Fruit fly (Drosophila melanogaster): Measurements from ENCODE around the gene Mi-2.

Mi-2 gene

dm6 chr3L:19845047-19845906, 64.7 kb downstream of the Mi-2 start, which contains the start of gene Papss (continued):
- TF ChIP-seq bowl (GFP tag; IDR thresholded peaks at IDR 0.05): no peak
- TF ChIP-seq tio (GFP tag; optimal IDR thresholded peaks at IDR 0.05): no peak
- no peak for TF ChIP-seq dati (GFP tag; IDR thresholded peaks at IDR 0.05)
- peak; percentile 77 to 94 for TF ChIP-seq crp (GFP tag; optimal IDR thresholded peaks at IDR 0.05)
- TF ChIP-seq crol (GFP tag; IDR thresholded peaks at IDR 0.05): no peak
- TF ChIP-seq ash1 (GFP tag; optimal IDR thresholded peaks at IDR 0.05): peak; percentile 47
- TF ChIP-seq CG8290 (GFP tag; optimal IDR thresholded peaks at IDR 0.05): no peak
- TF ChIP-seq CG8290 (tag; optimal IDR thresholded peaks at IDR 0.05): no peak
- peak; percentile 82 for TF ChIP-seq CG2129 (GFP tag; IDR thresholded peaks at IDR 0.05; ENCODE audit: partially characterized antibody)
- no peak for TF ChIP-seq Optix (GFP tag; IDR thresholded peaks at IDR 0.05)
- TF ChIP-seq CG16813 (GFP tag; IDR thresholded peaks at IDR 0.05; ENCODE audit: partially characterized antibody): peak; percentile 81
- TF ChIP-seq Gug (GFP tag; IDR thresholded peaks at IDR 0.05): 0 out of 4 replicates have a peak, but pooled peaks have one; percentile 26
- TF ChIP-seq phol (tag; optimal IDR thresholded peaks at IDR 0.05): peak; percentile 40
- no peak for TF ChIP-seq klu (GFP tag; IDR thresholded peaks at IDR 0.05)
- peak; percentile 71 for TF ChIP-seq Fer1 (GFP tag; optimal IDR thresholded peaks at IDR 0.05)
- TF ChIP-seq zen (tag; optimal IDR thresholded peaks at IDR 0.05): peak; percentile 41
- no peak for TF ChIP-seq scrt (GFP tag; optimal IDR thresholded peaks at IDR 0.05)
- no peak for TF ChIP-seq CG8388 (GFP tag; optimal IDR thresholded peaks at IDR 0.05)
- TF ChIP-seq CG3065 (GFP tag; optimal IDR thresholded peaks at IDR 0.05): no peak
- TF ChIP-seq CG10565 (GFP tag; optimal IDR thresholded peaks at IDR 0.05): no peak
- TF ChIP-seq ftz-f1 (GFP tag; optimal IDR thresholded peaks at IDR 0.05): no peak
- no peak for TF ChIP-seq CG17361 (GFP tag; IDR thresholded peaks at IDR 0.05)
- peak; percentile 77 for TF ChIP-seq inv (GFP tag; IDR thresholded peaks at IDR 0.05; ENCODE audit: partially characterized antibody)
- no peak for TF ChIP-seq ewg (GFP tag; optimal IDR thresholded peaks at IDR 0.05)
- peak; percentile 51 for TF ChIP-seq CG15601 (tag; optimal IDR thresholded peaks at IDR 0.05)
- no peak for TF ChIP-seq Ets97D (GFP tag; optimal IDR thresholded peaks at IDR 0.05)
- TF ChIP-seq CG18619 (GFP tag; optimal IDR thresholded peaks at IDR 0.05): no peak
- no peak for TF ChIP-seq CG11247 (GFP tag; IDR thresholded peaks at IDR 0.05)
- TF ChIP-seq CG9727 (GFP tag; optimal IDR thresholded peaks at IDR 0.05): no peak
- TF ChIP-seq otp (GFP tag; IDR thresholded peaks at IDR 0.05): no peak
- no peak for TF ChIP-seq wor (GFP tag; IDR thresholded peaks at IDR 0.05)
- no peak for TF ChIP-seq nerfin-1 (tag; optimal IDR thresholded peaks at IDR 0.05)
- TF ChIP-seq CG10654 (GFP tag; optimal IDR thresholded peaks at IDR 0.05): no peak
- peak; percentile 69 for TF ChIP-seq vnd (GFP tag; IDR thresholded peaks at IDR 0.05; ENCODE audit: partially characterized antibody)
- 0 out of 2 replicates have a peak, but pooled peaks have one; percentile 17 for TF ChIP-seq E2f1 (GFP tag; IDR thresholded peaks at IDR 0.05)
- no peak for TF ChIP-seq CG10431 (GFP tag; optimal IDR thresholded peaks at IDR 0.05)
- no peak for TF ChIP-seq crc (GFP tag; optimal IDR thresholded peaks at IDR 0.05)
- no peak for TF ChIP-seq Kr (GFP tag; optimal IDR thresholded peaks at IDR 0.05)
- no peak for TF ChIP-seq Lim3 (GFP tag; IDR thresholded peaks at IDR 0.05)
- peak; percentile 41 for TF ChIP-seq vvl (GFP tag; IDR thresholded peaks at IDR 0.05)
- no peak for TF ChIP-seq vfl (GFP tag; optimal IDR thresholded peaks at IDR 0.05)
- TF ChIP-seq ap (GFP tag; IDR thresholded peaks at IDR 0.05): no peak
- TF ChIP-seq gro (GFP tag; optimal IDR thresholded peaks at IDR 0.05): no peak
- TF ChIP-seq stwl (tag; optimal IDR thresholded peaks at IDR 0.05): no peak
- TF ChIP-seq ssp (GFP tag; IDR thresholded peaks at IDR 0.05): no peak
- no peak for TF ChIP-seq Camta (GFP tag; optimal IDR thresholded peaks at IDR 0.05)
- no peak for TF ChIP-seq CG17568 (GFP tag; optimal IDR thresholded peaks at IDR 0.05)
- TF ChIP-seq nerfin-2 (GFP tag; IDR thresholded peaks at IDR 0.05; ENCODE audit: partially characterized antibody): peak; percentile 56
- TF ChIP-seq CG2875 (GFP tag; optimal IDR thresholded peaks at IDR 0.05): no peak
- no peak for TF ChIP-seq CG17612 (GFP tag; IDR thresholded peaks at IDR 0.05)

Measured in whole organism, embryonic.